Fruit fly (Drosophila melanogaster) whole organism, wandering third instar larva: ENCODE results near the gene Lsd-1.

Experiments
- CG9705 ChIP-seq: fragments of 200-800 bp; sonication (Bioruptor generic); optimal IDR thresholded peaks from 2 replicates; lab custom pipeline; 2018; ENCODE audit warnings: missing biosample characterization, mild to moderate bottlenecking, missing genetic modification characterization
- Dfd ChIP-seq: fragments of >200 bp; optimal IDR thresholded peaks from 2 replicates; lab custom pipeline; 2017; ENCODE audit warnings: missing biosample characterization, missing genetic modification characterization
- Dif ChIP-seq: fragments of 200-275, 200-300 bp; sonication (Bioruptor generic); optimal IDR thresholded peaks from 2 replicates; lab custom pipeline; 2018; ENCODE audit warnings: missing biosample characterization, missing genetic modification characterization; ENCODE audit not compliant: partially characterized antibody
- Hnf4 ChIP-seq: fragments of 200-800 bp; sonication (Bioruptor generic); optimal IDR thresholded peaks from 2 replicates; lab custom pipeline; 2016; ENCODE audit warnings: missing biosample characterization, mild to moderate bottlenecking, missing genetic modification characterization
- Hr78 ChIP-seq: fragments of >200 bp; optimal IDR thresholded peaks from 2 replicates; lab custom pipeline; 2017; ENCODE audit warnings: missing biosample characterization, missing genetic modification characterization
- Jra ChIP-seq: sonication (Bioruptor generic); optimal IDR thresholded peaks from 2 replicates; lab custom pipeline; 2016; ENCODE audit warnings: missing biosample characterization, missing genetic modification characterization
- Mio ChIP-seq: sonication (Bioruptor generic); optimal IDR thresholded peaks from 2 replicates; lab custom pipeline; 2016; ENCODE audit warnings: missing biosample characterization, missing genetic modification characterization
- Myc ChIP-seq: fragments of >200 bp; optimal IDR thresholded peaks from 2 replicates; lab custom pipeline; 2017
- N ChIP-seq: fragments of >200 bp; optimal IDR thresholded peaks from 2 replicates; lab custom pipeline; 2018; ENCODE audit warnings: missing biosample characterization, missing external identifiers, missing genetic modification characterization
- OdsH ChIP-seq: fragments of 200-800 bp; sonication (Bioruptor generic); optimal IDR thresholded peaks from 2 replicates; lab custom pipeline; 2016; ENCODE audit warnings: missing biosample characterization, mild to moderate bottlenecking, missing genetic modification characterization
- Rel ChIP-seq, 2 experiments: fragments of 200-800 bp; sonication (Bioruptor generic) in 1 of 2; optimal IDR thresholded peaks; 2 replicates in 1 of 2; 3 replicates in 1 of 2; lab custom pipeline; 2016 to 2019; ENCODE audit warnings: mild to moderate bottlenecking in 2 of 2, missing biosample characterization in 2 of 2, missing genetic modification characterization in 2 of 2, moderate library complexity in 1 of 2
- Sp1 ChIP-seq: fragments of 200-800 bp; sonication (Bioruptor generic); optimal IDR thresholded peaks from 3 replicates; lab custom pipeline; 2019; ENCODE audit warnings: missing biosample characterization, mild to moderate bottlenecking, missing genetic modification characterization, moderate library complexity
- br ChIP-seq: fragments of 200-800 bp; sonication (Bioruptor generic); optimal IDR thresholded peaks from 2 replicates; lab custom pipeline; 2016; ENCODE audit warnings: missing biosample characterization, missing genetic modification characterization
- brk ChIP-seq: fragments of 200-800 bp; sonication (Bioruptor generic); optimal IDR thresholded peaks from 2 replicates; lab custom pipeline; 2016; ENCODE audit warnings: missing biosample characterization, mild to moderate bottlenecking, missing genetic modification characterization
- dl ChIP-seq, 2 experiments: fragments of 175-275, 200-275 bp in 1 of 2; fragments of 200-275 bp in 1 of 2; sonication (Bioruptor generic); optimal IDR thresholded peaks; lab custom pipeline; 2018; ENCODE audit warnings: mild to moderate bottlenecking in 2 of 2, missing biosample characterization in 2 of 2, missing genetic modification characterization in 2 of 2, moderate library complexity in 2 of 2; ENCODE audit not compliant: partially characterized antibody in 2 of 2, insufficient read depth in 1 of 2
- dmrt93B ChIP-seq: fragments of 200-800 bp; sonication (Bioruptor generic); optimal IDR thresholded peaks from 2 replicates; lab custom pipeline; 2018; ENCODE audit warnings: missing biosample characterization, mild to moderate bottlenecking, missing genetic modification characterization
- ey ChIP-seq: fragments of 200-800 bp; sonication (Bioruptor generic); optimal IDR thresholded peaks from 2 replicates; lab custom pipeline; 2016; ENCODE audit warnings: missing biosample characterization, missing genetic modification characterization
- foxo ChIP-seq, 2 experiments: fragments of 200-800 bp; sonication (Bioruptor generic); optimal IDR thresholded peaks; 2 replicates in 1 of 2; 3 replicates in 1 of 2; lab custom pipeline; 2016 to 2017; ENCODE audit warnings: missing biosample characterization in 2 of 2, missing genetic modification characterization in 2 of 2
- fru ChIP-seq: fragments of 200-800 bp; sonication (Bioruptor generic); optimal IDR thresholded peaks from 3 replicates; lab custom pipeline; 2016; ENCODE audit warnings: missing biosample characterization, mild to moderate bottlenecking, missing genetic modification characterization
- jim ChIP-seq: fragments of 175-275, 200-325 bp; sonication (Bioruptor generic); optimal IDR thresholded peaks from 2 replicates; lab custom pipeline; 2016; ENCODE audit warnings: missing biosample characterization, mild to moderate bottlenecking, missing genetic modification characterization
- lola ChIP-seq: fragments of >200 bp; optimal IDR thresholded peaks from 2 replicates; lab custom pipeline; 2017; ENCODE audit warnings: missing biosample characterization, missing genetic modification characterization
- pan ChIP-seq: fragments of >200 bp; optimal IDR thresholded peaks from 2 replicates; lab custom pipeline; 2017
- psq ChIP-seq: fragments of 200-800 bp; sonication (Bioruptor generic); optimal IDR thresholded peaks from 3 replicates; lab custom pipeline; 2017; ENCODE audit warnings: missing biosample characterization, mild to moderate bottlenecking, missing genetic modification characterization, moderate library complexity
- rgr ChIP-seq: fragments of 200-800 bp; sonication (Bioruptor generic); optimal IDR thresholded peaks from 3 replicates; lab custom pipeline; 2016; ENCODE audit warnings: missing biosample characterization, mild to moderate bottlenecking, missing genetic modification characterization
- sage ChIP-seq: fragments of 200-800 bp; sonication (Bioruptor generic); optimal IDR thresholded peaks from 2 replicates; lab custom pipeline; 2016; ENCODE audit warnings: missing biosample characterization, mild to moderate bottlenecking, missing genetic modification characterization
- sv ChIP-seq: fragments of 200-800 bp; sonication (Bioruptor generic); optimal IDR thresholded peaks from 3 replicates; lab custom pipeline; 2016; ENCODE audit warnings: missing biosample characterization, missing genetic modification characterization
- usp ChIP-seq: fragments of >200 bp; optimal IDR thresholded peaks from 2 replicates; lab custom pipeline; 2017; ENCODE audit warnings: missing biosample characterization, missing genetic modification characterization
- woc ChIP-seq: sonication (Bioruptor generic); optimal IDR thresholded peaks from 2 replicates; lab custom pipeline; 2016; ENCODE audit warnings: missing biosample characterization, mild to moderate bottlenecking, missing genetic modification characterization

Lsd-1 gene

DNA sequence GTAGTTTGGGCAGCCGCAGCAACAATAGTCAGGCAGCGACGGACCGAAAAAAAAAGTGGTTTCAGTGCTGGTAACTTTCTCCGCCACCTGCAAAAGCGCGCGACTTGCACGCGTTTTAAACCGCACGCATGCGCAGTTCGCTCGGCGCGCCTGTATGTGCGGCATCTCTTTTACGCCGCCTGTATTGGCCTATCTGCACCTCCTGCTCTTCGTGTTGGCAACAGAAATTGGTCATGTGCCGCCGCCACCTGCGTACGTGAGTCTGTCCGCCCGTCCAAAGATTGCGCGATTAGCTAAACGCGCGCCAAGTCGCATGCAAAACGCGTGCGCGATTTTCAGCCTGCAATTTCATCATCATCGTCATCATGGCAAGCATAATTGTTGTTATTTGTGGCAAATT is 28.0 kb upstream of the Lsd-1 start:
- TF ChIP-seq CG9705 (GFP tag; lab: Kevin White, UChicago) (no peak), Myc (lab: Kevin White, UChicago) (peak; percentile 86)

DNA sequence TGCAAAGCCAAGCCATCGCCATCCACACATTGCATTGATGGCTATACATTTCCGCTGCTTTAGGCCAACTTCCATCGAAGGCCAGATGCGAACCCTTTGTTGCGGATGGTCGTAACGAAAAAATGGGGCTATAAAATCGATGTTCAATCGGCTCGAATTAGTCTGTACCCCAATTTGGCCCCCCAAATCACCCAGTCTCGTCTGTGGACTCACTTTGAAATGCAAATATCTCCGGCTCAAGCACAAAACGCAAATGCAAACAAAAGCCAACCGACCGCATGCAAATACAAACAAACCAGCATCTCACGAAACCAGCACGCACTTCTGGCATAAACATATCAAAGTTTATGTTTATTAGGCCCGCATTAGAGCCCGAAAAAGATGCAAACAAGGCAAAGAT is 27.3 kb upstream of the Lsd-1 start:
- no peak for TF ChIP-seq Myc (lab: Kevin White, UChicago)
- TF ChIP-seq ey: no peak
- TF ChIP-seq sv (GFP tag; lab: Kevin White, UChicago): no peak
- TF ChIP-seq Jra (GFP tag; lab: Kevin White, UChicago): no peak
- no peak for TF ChIP-seq dmrt93B (GFP tag; lab: Kevin White, UChicago)
- no peak for TF ChIP-seq foxo (GFP tag; optimal IDR thresholded peaks at IDR 0.05; lab: Kevin White, UChicago)
- no peak for TF ChIP-seq lola (GFP tag; lab: Kevin White, UChicago)
- no peak for TF ChIP-seq sage (GFP tag; lab: Kevin White, UChicago)
- no peak for TF ChIP-seq dl (GFP tag; optimal IDR thresholded peaks at IDR 0.05; lab: Kevin White, UChicago; ENCODE audit: insufficient read depth in 1 of 2, partially characterized antibody in 2 of 2)
- no peak for TF ChIP-seq fru (GFP tag; lab: Kevin White, UChicago)
- TF ChIP-seq N (GFP tag; lab: Kevin White, UChicago): no peak
- TF ChIP-seq Dif: no peak
- no peak for TF ChIP-seq Mio (GFP tag; lab: Kevin White, UChicago)
- no peak for TF ChIP-seq pan (lab: Kevin White, UChicago)
- no peak for TF ChIP-seq psq
- no peak for TF ChIP-seq woc (GFP tag; lab: Kevin White, UChicago)
- no peak for TF ChIP-seq Dfd (GFP tag; lab: Kevin White, UChicago)
- TF ChIP-seq Hr78: no peak
- TF ChIP-seq brk (GFP tag; lab: Kevin White, UChicago): no peak
- no peak for TF ChIP-seq OdsH (GFP tag; lab: Kevin White, UChicago)

DNA sequence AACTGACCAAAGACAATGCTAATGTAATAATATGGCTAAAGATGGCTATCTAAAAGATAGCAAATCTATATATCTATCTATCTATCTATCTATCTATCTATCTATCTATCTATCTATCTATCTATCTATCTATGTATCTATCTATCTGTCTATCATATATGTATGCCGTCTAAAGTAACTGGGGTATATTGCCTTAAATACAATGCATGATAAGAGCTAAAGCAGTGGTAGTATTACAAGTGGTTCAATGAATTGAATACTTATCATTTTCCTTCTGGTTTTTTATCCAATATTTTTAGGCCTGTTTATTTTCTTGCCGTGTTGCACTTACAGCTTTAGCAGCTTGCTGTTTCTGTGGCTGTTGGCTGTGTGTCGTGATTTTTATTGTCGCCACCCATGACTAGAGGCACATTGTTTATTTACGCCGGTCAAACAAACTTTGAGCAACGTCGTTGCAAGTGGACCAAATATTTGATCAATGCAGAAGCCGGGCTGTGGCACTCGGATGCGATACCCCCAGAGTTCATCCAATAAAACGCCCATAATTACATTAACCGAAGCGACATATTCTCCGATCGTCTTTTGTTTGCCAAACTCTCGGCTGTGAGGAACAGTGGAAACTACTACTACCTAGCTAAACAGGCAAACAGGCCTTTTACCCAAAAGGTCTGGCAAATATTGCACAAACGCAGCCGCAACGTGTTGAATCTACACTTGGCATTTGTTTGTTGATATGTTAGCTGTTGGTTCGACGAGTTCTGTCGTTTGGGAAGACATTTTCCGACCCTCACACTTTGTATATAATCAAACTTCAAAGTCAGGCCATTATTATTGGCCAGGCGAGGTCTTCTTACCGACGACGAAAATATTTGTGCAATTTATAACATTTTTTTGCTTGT is 25.7 kb upstream of the Lsd-1 start:
- TF ChIP-seq jim (GFP tag; lab: Kevin White, UChicago) (no peak), Dif (no peak), dl (GFP tag; optimal IDR thresholded peaks at IDR 0.05; lab: Kevin White, UChicago; ENCODE audit: insufficient read depth in 1 of 2, partially characterized antibody in 2 of 2) (no peak), Hnf4 (no peak), Dfd (GFP tag; lab: Kevin White, UChicago) (no peak)

DNA sequence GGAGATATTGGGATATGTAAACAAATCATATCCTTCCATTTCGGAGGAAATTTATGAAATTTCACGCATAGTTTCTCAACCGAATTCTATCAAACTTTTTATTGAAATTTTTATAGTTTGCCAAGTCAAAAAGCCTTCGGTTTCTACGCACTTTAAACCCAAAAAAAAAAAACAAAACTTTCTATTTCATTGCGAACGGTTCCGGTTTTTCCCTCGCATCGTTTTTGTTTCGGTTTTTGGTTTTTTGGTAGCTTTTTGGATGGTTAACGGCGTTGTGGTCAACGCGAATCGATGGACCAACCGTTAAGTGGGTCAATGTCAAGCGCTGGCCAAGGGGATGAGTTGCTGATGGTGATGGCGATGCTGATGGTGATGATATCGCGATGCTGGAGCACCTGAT is 22.7 kb upstream of the Lsd-1 start:
- TF ChIP-seq usp (GFP tag; lab: Kevin White, UChicago): no peak
- no peak for TF ChIP-seq Dif
- TF ChIP-seq br (GFP tag; lab: Kevin White, UChicago): no peak
- TF ChIP-seq brk (GFP tag; lab: Kevin White, UChicago): no peak
- no peak for TF ChIP-seq rgr (GFP tag; lab: Kevin White, UChicago)
- TF ChIP-seq psq: no peak
- no peak for TF ChIP-seq Jra (GFP tag; lab: Kevin White, UChicago)
- no peak for TF ChIP-seq lola (GFP tag; lab: Kevin White, UChicago)
- no peak for TF ChIP-seq jim (GFP tag; lab: Kevin White, UChicago)
- TF ChIP-seq sv (GFP tag; lab: Kevin White, UChicago): no peak
- no peak for TF ChIP-seq Sp1
- TF ChIP-seq Myc (lab: Kevin White, UChicago): no peak
- no peak for TF ChIP-seq Rel (GFP tag; optimal IDR thresholded peaks at IDR 0.05; lab: Kevin White, UChicago)
- no peak for TF ChIP-seq Rel (tag; optimal IDR thresholded peaks at IDR 0.05; lab: Kevin White, UChicago)
- TF ChIP-seq fru (GFP tag; lab: Kevin White, UChicago): no peak

DNA sequence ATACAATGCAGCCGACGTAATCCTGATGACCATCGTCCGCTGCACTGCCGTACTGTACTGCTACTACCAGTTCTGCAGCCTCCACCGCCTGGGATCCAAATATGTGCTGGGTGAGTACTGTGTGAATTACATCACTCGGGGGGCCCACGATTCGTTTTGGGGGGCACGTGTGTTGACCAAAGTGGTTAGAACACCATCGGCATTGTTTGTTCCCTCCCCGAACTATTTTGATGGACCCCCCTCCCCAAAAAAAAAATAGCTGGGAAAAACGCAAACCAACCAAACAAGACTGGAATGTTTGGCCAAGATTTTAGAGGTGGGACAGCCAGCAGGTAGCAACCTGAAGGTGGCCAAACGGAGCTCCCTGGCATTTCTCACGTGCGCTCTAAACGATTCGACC is 16.2 kb upstream of the Lsd-1 start:
- TF ChIP-seq Dif (no peak), psq (no peak), fru (GFP tag; lab: Kevin White, UChicago) (no peak), brk (GFP tag; lab: Kevin White, UChicago) (no peak), foxo (GFP tag; optimal IDR thresholded peaks at IDR 0.05; lab: Kevin White, UChicago) (no peak)
